Worm (Caenorhabditis elegans): ENCODE data around the gene Y69H2.10.

Y69H2.10 gene

DNA sequence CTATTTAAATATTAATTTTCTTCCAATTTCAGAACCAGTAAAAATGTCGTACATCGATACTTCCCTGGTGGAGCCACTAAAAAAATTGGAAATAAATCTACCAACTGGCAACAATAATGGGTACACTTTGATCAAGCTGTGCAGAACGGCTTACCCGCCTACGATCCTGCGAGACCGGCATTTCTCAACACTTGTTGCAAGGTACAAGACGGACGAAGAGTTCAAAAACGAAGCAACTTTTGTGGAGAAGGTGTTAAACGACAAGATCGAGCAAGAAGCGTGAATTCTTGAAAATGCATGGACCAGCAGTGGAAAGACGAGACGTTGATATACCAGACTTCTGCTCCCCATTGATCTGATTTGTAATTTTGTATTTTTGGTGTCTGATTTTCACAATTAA is 41.2 kb downstream of the Y69H2.10 start:
- TF ChIP-seq peb-1 (tag; optimal IDR thresholded peaks at IDR 0.05) (no peak), ama-1 (optimal IDR thresholded peaks at IDR 0.05) (no peak), sma-9 (GFP tag; optimal IDR thresholded peaks at IDR 0.05) (no peak), sma-9 (tag; optimal IDR thresholded peaks at IDR 0.05) (no peak), mbf-1 (tag; optimal IDR thresholded peaks at IDR 0.05) (no peak), nhr-11 (tag; optimal IDR thresholded peaks at IDR 0.05) (no peak), ZK546.5 (tag; optimal IDR thresholded peaks at IDR 0.05) (no peak), ztf-4 (tag; optimal IDR thresholded peaks at IDR 0.05) (no peak), fos-1 (tag; optimal IDR thresholded peaks at IDR 0.05) (no peak), ceh-16 (tag; optimal IDR thresholded peaks at IDR 0.05) (no peak)

DNA sequence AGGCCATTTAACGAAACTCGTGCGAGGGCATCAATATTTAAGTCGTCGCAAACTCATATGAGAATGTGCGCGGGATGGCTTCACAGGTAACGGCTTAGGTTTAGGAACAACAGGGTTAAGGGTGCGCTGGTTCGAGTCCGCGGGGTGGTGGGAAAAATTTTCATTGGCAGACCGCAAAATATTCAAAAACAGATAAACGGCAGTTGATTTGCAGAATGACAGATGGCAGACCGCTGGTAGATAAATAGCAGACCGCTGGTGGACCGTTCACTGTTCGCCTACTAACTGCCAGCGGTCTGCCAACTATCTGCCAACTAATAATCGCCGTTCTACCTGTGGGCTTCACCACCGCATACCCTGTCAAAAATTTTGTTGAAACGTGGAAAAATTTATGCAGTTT is 42.0 kb downstream of the Y69H2.10 start:
- TF ChIP-seq egl-27 (tag; optimal IDR thresholded peaks at IDR 0.05), result no peak
- TF ChIP-seq unc-39 (tag; optimal IDR thresholded peaks at IDR 0.05), result no peak
- no peak for TF ChIP-seq zag-1 (tag; optimal IDR thresholded peaks at IDR 0.05)
- TF ChIP-seq ama-1 (optimal IDR thresholded peaks at IDR 0.05), result no peak
- no peak for TF ChIP-seq lsy-2 (tag; optimal IDR thresholded peaks at IDR 0.05)
- no peak for TF ChIP-seq R02D3.7 (tag; optimal IDR thresholded peaks at IDR 0.05)
- no peak for TF ChIP-seq unc-55 (GFP tag; optimal IDR thresholded peaks at IDR 0.05)
- no peak for TF ChIP-seq ceh-82 (tag; optimal IDR thresholded peaks at IDR 0.05)

DNA sequence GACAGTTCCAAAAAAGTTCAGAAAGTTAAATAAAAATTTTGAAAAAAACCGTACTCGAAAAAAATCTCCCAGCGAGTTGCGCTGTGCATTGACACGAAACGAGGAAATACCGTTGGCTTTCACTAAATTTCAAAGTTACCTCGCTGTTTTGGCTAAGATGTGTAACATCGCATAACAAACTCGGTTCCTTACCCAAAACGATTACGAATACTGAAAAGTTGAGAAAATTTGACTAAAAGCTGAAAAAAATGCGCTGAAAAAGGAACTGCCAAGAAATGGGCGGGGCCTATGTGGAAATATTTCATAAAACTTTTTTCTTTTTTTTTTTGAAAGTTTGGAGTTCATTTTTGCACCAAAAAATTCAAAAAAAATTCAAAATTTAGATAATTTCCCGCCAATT is 49.3 kb downstream of the Y69H2.10 start:
- TF ChIP-seq nhr-23 (tag; optimal IDR thresholded peaks at IDR 0.05), result peak; percentile 34
- TF ChIP-seq ceh-82 (tag; optimal IDR thresholded peaks at IDR 0.05), result no peak

DNA sequence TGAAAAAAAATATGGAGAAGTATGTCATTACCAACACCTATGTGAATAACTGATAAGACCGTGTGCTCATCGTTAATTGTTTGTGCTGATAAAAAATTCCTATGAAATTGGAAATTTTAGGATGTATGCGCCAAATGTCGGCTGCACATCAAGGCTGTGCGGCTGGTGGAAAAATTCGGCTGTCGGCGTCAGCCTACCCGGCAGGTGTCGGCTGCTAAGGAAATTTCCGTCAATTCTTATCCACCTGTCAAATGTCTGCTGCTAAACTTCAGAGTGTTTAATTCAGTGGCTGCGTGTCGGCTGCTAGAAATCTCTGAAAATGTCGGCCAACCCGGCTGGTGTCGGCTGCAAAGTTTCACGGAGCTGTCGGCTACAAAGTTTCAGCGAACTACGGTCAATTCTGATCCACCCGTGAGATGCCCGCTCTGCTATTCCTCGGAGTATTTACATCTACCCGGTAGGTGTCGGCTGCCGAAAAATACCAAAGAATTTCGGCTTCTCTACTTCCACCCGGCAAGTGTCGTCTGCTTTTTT is 49.9 kb downstream of the Y69H2.10 start, which contains the start of gene Y17D7C.2:
TSS of gene Y17D7C.2 (minus strand) at position 32 of the 534 bp plus-strand sequence.
- TF ChIP-seq aly-2 (tag; optimal IDR thresholded peaks at IDR 0.05) (no peak), fos-1 (tag; optimal IDR thresholded peaks at IDR 0.05) (peak; percentile 91)

DNA sequence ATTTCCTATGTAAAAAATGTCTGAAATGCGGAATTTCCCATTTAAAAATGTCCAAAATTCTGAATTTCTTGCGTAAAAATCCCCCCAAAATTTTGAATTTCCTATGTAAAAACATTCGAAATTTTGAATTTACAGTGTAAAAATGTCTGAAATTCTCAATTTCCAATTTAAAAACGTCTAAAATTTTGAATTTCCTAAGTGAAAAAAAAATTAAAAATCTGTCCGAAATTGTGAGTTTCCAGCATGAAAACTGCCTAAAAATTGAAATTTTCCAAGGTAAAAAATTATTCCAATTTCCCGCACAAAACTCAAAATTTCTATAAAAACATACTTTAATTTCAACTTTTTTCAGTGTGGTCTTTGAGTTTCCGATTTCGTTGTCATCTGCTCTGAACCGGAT is 51.8 kb downstream of the Y69H2.10 start:
- no peak for TF ChIP-seq peb-1 (tag; optimal IDR thresholded peaks at IDR 0.05)
- no peak for TF ChIP-seq nhr-10 (tag; optimal IDR thresholded peaks at IDR 0.05)
- TF ChIP-seq lin-11 (tag; optimal IDR thresholded peaks at IDR 0.05), result no peak

DNA sequence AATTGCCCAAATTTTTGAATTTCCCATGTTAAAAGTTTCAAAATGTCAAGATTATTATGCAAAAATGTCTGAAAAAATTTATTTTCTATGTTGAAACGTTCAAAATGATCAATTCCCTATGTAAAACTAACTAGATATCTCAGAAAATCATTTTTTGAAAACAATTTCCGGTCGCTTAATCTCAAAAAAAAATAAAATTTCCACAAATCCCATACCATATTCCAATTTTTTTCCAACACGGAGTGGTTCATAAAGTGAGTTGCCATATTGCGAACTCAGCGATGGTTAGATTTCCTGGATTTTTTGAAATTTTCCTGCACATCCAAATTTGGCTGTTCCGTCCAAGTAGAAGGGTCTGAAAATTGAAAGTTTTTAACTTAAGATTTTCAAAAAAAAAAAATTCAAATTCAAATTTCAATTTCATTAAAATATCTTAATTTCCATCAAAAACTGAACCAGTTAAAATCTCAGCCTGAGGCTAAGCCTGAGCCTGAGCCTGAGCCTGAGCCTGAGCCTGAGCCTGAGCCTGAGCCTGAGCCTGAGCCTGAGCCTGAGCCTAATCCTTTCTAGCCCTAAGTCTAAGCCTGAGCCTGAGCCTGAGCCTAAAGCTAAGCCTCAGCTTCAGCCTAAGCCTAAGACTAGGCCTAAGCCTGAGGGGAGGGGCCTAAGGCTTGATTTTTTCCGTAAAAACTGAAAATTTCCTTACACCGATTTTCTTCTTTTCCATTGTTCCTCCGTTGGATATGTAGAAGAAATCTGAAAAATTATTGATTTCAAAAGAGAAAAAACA is 52.6 kb downstream of the Y69H2.10 start:
- TF ChIP-seq unc-55 (GFP tag; optimal IDR thresholded peaks at IDR 0.05) (no peak), sma-9 (GFP tag; optimal IDR thresholded peaks at IDR 0.05) (no peak), sma-9 (tag; optimal IDR thresholded peaks at IDR 0.05) (no peak), mdl-1 (tag; optimal IDR thresholded peaks at IDR 0.05) (no peak), lin-39 (tag; optimal IDR thresholded peaks at IDR 0.05) (no peak), lsy-2 (tag; optimal IDR thresholded peaks at IDR 0.05) (no peak), elt-3 (tag; optimal IDR thresholded peaks at IDR 0.05) (no peak), alr-1 (tag; optimal IDR thresholded peaks at IDR 0.05) (no peak), sma-3 (GFP tag; optimal IDR thresholded peaks at IDR 0.05) (no peak), ztf-4 (tag; optimal IDR thresholded peaks at IDR 0.05) (no peak), nhr-23 (tag; optimal IDR thresholded peaks at IDR 0.05) (no peak), elt-1 (tag; optimal IDR thresholded peaks at IDR 0.05) (no peak), ztf-11 (tag; optimal IDR thresholded peaks at IDR 0.05) (no peak), lin-11 (tag; optimal IDR thresholded peaks at IDR 0.05) (no peak), nhr-11 (tag; optimal IDR thresholded peaks at IDR 0.05) (no peak)

DNA sequence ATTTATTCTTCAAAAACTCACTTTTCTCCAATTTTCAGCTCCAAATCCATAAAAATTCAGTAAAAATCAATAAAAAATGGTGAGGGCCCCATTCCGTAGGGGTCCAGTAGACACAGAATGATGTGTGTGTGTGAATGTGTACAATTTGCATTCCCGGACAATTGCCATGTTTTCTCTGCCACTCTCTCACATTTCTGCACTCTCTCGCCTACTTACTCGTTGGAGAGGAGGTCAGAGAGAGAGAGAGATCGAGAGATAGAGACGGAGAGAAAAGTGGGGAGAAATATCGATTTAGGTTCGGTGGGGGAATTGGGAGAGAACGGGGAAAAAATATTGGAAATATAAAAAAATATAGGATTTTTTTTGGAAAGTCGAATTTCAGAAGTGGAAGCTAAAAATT is 53.5 kb downstream of the Y69H2.10 start:
- no peak for TF ChIP-seq ZK546.5 (tag; optimal IDR thresholded peaks at IDR 0.05)
- peak; percentile 46 for TF ChIP-seq sem-4 (tag; optimal IDR thresholded peaks at IDR 0.05)
- TF ChIP-seq zag-1 (tag; optimal IDR thresholded peaks at IDR 0.05), result peak; percentile 72
- no peak for TF ChIP-seq lin-11 (tag; optimal IDR thresholded peaks at IDR 0.05)
- peak; percentile 72 to 92 for TF ChIP-seq lsy-2 (tag; optimal IDR thresholded peaks at IDR 0.05)
- no peak for TF ChIP-seq egl-27 (tag; optimal IDR thresholded peaks at IDR 0.05)
- TF ChIP-seq C34F6.9 (tag; optimal IDR thresholded peaks at IDR 0.05), result peak; percentile 93
- TF ChIP-seq peb-1 (tag; optimal IDR thresholded peaks at IDR 0.05), result no peak
- TF ChIP-seq gmeb-1 (tag; optimal IDR thresholded peaks at IDR 0.05), result peak; percentile 85
- TF ChIP-seq lin-13 (GFP tag; optimal IDR thresholded peaks at IDR 0.05), result peak; percentile 79
- TF ChIP-seq snpc-4 (tag; optimal IDR thresholded peaks at IDR 0.05), result peak; percentile 80
- TF ChIP-seq ceh-82 (tag; optimal IDR thresholded peaks at IDR 0.05), result peak; percentile 34
- TF ChIP-seq nhr-6 (tag; optimal IDR thresholded peaks at IDR 0.05), result peak; percentile 67
- peak; percentile 83 for TF ChIP-seq nhr-129 (tag; optimal IDR thresholded peaks at IDR 0.05)
- TF ChIP-seq F13H6.1 (tag; optimal IDR thresholded peaks at IDR 0.05), result peak; percentile 89
- no peak for TF ChIP-seq dmd-4 (tag; optimal IDR thresholded peaks at IDR 0.05)
- peak; percentile 89 for TF ChIP-seq crh-2 (tag; optimal IDR thresholded peaks at IDR 0.05)
- no peak for TF ChIP-seq nhr-10 (tag; optimal IDR thresholded peaks at IDR 0.05)
- TF ChIP-seq nhr-77 (tag; optimal IDR thresholded peaks at IDR 0.05), result no peak
- peak; percentile 58 for TF ChIP-seq nhr-21 (tag; optimal IDR thresholded peaks at IDR 0.05)
- peak; percentile 70 for TF ChIP-seq fos-1 (tag; optimal IDR thresholded peaks at IDR 0.05)
- no peak for TF ChIP-seq sma-3 (GFP tag; optimal IDR thresholded peaks at IDR 0.05)
